Worm (Caenorhabditis elegans) whole organism, L4 larva: Measurements from ENCODE around the gene sri-65.

Experiments
- duxl-1 ChIP-seq: sonication (generic microtip); optimal IDR thresholded peaks from 2 replicates; lab custom pipeline; 2016; ENCODE audit warnings: mild to moderate bottlenecking, missing genetic modification characterization, moderate library complexity, missing compliant biosample characterization; ENCODE audit not compliant: poor library complexity
- fos-1 ChIP-seq: fragments of 150-350 bp; optimal IDR thresholded peaks from 2 replicates; lab custom pipeline; 2014; ENCODE audit warnings: missing biosample characterization, missing genetic modification characterization
- lin-15B ChIP-seq: fragments of 150-350 bp; sonication (generic microtip); optimal IDR thresholded peaks from 3 replicates; lab custom pipeline; 2014; ENCODE audit warnings: missing biosample characterization, missing genetic modification characterization
- pha-4 ChIP-seq, 2 experiments: fragments of 150-350 bp in 1 of 2; fragments of 200-800 bp in 1 of 2; sonication (Bioruptor generic) in 1 of 2; IDR thresholded peaks in 1 of 2; optimal IDR thresholded peaks in 1 of 2; 2 replicates each; pipeline versions ENCODE4 v1.3.6 to Lab custom; 2014 to 2022; ENCODE audit warnings: missing genetic modification characterization in 2 of 2, missing genetic modification reagents in 2 of 2, missing biosample characterization in 1 of 2, missing compliant biosample characterization in 1 of 2
- ztf-7 ChIP-seq: fragments of 150-350 bp; optimal IDR thresholded peaks from 2 replicates; lab custom pipeline; 2014; ENCODE audit warnings: missing biosample characterization, missing genetic modification characterization

DNA sequence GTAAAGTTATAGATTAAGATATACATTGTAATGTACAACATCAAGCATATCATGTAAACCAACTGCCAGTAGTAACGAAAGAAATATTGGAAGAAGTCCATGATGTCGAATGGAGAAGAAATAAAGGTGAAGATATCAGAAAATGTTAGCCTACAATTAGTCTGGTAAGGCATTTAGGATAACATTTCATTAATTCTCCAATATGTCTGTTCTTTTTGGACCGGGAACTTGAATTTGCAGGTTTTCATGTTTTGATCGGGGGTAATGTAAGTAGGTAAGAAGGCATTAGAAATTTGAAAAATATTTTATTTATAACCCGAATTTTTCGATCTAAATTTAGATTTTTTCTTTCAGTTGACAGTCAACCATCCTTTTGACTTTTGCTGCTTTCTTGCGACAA is 5.6 kb upstream of the sri-65 start, which contains the start of gene srd-63:
- TF ChIP-seq duxl-1 (tag; lab: Kevin White, UChicago) (no peak), ztf-7 (tag; lab: Kevin White, UChicago) (no peak), lin-15B (tag; lab: Kevin White, UChicago) (no peak), pha-4 (GFP tag; IDR thresholded peaks at IDR 0.05; lab: Robert Waterston, UW) (no peak), pha-4 (tag; optimal IDR thresholded peaks at IDR 0.05; lab: Kevin White, UChicago) (no peak), fos-1 (tag; lab: Kevin White, UChicago) (no peak)
